Fruit fly (Drosophila melanogaster) Kc167 (cell line): Measurements from ENCODE around the gene CG14142.

Source experiments
- Myc ChIP-seq: fragments of >200 bp; optimal IDR thresholded peaks from 2 replicates; lab custom pipeline; 2017; ENCODE audit warnings: missing external identifiers
- Sin3A ChIP-seq: fragments of >200 bp; optimal IDR thresholded peaks from 2 replicates; lab custom pipeline; 2018; ENCODE audit warnings: missing external identifiers
- h ChIP-seq: fragments of >200 bp; optimal IDR thresholded peaks from 3 replicates; lab custom pipeline; 2018; ENCODE audit warnings: missing external identifiers
- insv ChIP-seq: fragments of >200 bp; optimal IDR thresholded peaks from 3 replicates; lab custom pipeline; 2018; ENCODE audit warnings: missing external identifiers
- psq ChIP-seq: fragments of >200 bp; optimal IDR thresholded peaks from 2 replicates; lab custom pipeline; 2017; ENCODE audit warnings: missing external identifiers
- ttk ChIP-seq: sonication (Bioruptor generic); optimal IDR thresholded peaks from 2 replicates; lab custom pipeline; 2017; ENCODE audit warnings: missing external identifiers

CG14142 gene

DNA sequence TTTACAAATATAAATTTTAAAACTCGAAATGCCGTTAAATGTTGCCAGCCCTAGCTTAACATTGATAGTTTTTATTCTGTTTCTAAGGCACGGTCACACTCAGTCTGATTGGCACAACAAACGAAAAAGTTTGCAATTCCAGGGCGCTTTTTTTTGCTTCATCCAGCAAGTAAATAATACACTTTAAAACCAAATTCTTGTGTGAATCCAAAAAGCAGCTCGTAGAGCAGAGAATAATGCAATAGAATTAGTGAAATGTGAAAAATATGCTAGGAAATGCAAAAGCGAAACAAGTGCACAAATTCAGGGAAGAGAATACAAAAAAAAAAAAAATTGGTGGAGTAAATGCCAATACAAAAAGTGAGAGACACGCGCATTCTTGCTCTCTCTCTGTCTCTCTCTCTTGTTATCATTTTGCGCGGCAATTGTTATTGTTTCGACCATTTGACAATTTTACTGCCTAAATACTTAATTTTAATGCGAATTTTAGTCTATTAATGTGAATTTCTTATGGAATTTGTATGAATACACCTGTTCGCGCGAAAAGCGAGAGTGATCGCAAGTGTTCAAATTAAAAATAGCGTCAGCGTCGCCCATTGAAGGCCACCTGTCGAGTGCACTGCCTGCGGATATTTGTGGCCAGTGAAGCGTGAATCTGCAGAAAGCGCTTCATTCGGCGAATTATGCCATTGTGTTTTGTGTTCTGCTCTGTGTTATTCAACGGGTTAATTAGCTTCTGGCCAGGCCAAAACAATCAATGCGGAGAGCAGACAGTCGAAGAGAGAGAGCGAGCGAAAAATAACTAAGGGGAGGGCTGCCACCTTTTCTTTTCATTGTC, 41.3 kb downstream of the CG14142 start, which contains the start of gene CG42671:
CG42671 (plus strand) TSS at position 100 of the 838 bp plus-strand sequence.
- TF ChIP-seq psq (lab: Kevin White, UChicago), result no peak
- TF ChIP-seq h (lab: Kevin White, UChicago), result no peak
- TF ChIP-seq ttk, result no peak
- no peak for TF ChIP-seq Myc (lab: Kevin White, UChicago)
- no peak for TF ChIP-seq Sin3A (lab: Kevin White, UChicago)
- TF ChIP-seq insv (lab: Kevin White, UChicago), result no peak

DNA sequence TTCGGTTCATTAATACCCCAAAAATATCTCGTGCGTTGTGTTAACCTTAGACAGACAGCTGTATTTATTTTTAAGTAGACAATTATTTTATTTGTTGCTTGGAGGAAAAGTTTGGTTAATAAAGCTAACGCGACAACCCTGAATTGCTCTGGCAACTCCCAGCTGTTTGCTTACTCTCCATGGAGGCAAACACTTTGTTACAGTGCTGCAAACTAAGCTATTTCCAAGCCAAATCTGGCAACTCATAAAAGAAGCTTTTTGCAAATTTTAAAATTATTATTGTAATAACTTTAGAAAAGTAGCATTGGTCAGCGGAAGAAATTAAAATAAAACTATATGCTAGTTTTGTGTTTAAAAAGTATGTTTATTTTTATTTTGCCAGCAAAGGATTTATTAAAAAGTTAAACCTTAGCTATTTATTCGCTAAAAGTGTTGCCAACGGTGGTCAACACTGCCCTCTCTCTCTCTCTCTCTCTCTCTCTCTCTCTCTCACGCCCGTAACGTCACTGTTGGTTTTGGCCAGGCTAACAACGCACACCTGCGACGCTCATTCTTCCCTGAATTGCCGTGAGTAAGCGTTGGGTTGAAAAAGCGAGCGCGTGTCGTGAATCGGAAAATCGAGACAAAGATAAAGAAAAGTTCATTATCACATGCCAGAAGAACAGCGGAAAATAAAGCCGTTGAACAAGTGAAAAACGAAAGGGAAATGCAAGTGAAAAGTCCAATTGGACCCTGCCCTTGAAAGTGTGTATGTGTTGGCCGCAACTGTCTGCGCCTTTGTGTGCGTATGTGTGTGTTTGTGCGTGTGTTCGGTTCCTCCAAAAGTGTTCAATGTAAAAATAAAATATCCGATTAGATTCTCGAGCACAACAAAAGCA, 42.2 kb downstream of the CG14142 start:
- no peak for TF ChIP-seq Sin3A (lab: Kevin White, UChicago)
- TF ChIP-seq psq (lab: Kevin White, UChicago), result no peak
- TF ChIP-seq h (lab: Kevin White, UChicago), result no peak
- TF ChIP-seq Myc (lab: Kevin White, UChicago), result no peak
- no peak for TF ChIP-seq insv (lab: Kevin White, UChicago)
- no peak for TF ChIP-seq ttk

- no peak for TF ChIP-seq Myc (lab: Kevin White, UChicago)
- TF ChIP-seq h (lab: Kevin White, UChicago), result no peak
- no peak for TF ChIP-seq Sin3A (lab: Kevin White, UChicago)
- no peak for TF ChIP-seq ttk
- no peak for TF ChIP-seq psq (lab: Kevin White, UChicago)
- TF ChIP-seq insv (lab: Kevin White, UChicago), result no peak
Observed at dm6 chr3L:11216219-11216618, 42.9 kb downstream of the CG14142 start.

DNA sequence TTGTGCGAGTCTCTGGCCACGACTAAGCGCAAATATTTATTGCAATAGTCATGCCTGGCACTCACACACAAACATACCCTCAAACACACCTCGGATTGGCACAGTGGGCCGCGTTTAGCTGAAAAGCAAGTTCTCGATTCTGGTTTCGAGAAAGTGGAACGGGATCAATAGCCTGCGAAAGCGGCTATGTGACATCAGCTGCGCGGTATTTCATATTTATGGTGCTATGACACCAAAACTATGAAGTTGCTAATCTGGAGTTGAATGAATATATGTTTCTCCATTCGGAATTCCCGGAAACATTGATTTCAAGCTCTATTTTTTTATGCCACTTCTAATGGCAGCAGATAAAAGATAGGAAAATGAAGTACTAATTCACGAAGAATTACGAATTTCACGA, 44.6 kb downstream of the CG14142 start:
- TF ChIP-seq Sin3A (lab: Kevin White, UChicago), result no peak
- no peak for TF ChIP-seq h (lab: Kevin White, UChicago)
- no peak for TF ChIP-seq ttk
- no peak for TF ChIP-seq Myc (lab: Kevin White, UChicago)
- no peak for TF ChIP-seq psq (lab: Kevin White, UChicago)
- no peak for TF ChIP-seq insv (lab: Kevin White, UChicago)

- no peak for TF ChIP-seq insv (lab: Kevin White, UChicago)
- no peak for TF ChIP-seq Myc (lab: Kevin White, UChicago)
- no peak for TF ChIP-seq h (lab: Kevin White, UChicago)
- TF ChIP-seq ttk, result no peak
- TF ChIP-seq Sin3A (lab: Kevin White, UChicago), result no peak
- TF ChIP-seq psq (lab: Kevin White, UChicago), result no peak
Observed at dm6 chr3L:11218892-11219291, 45.6 kb downstream of the CG14142 start.

- TF ChIP-seq ttk (no peak), psq (lab: Kevin White, UChicago) (no peak), Myc (lab: Kevin White, UChicago) (no peak), Sin3A (lab: Kevin White, UChicago) (no peak), h (lab: Kevin White, UChicago) (no peak), insv (lab: Kevin White, UChicago) (no peak)
Observed at dm6 chr3L:11224651-11225050, 51.3 kb downstream of the CG14142 start.
